Worm (Caenorhabditis elegans): ENCODE measurements around the gene C23H5.8.

C23H5.8 gene

ce11 chrIV:2140543-2140942 is 27.3 kb upstream of the C23H5.8 start, which contains the start of gene C54E4.12:
Gene C54E4.12 (minus strand): TSS chrIV:2140643.
- no peak for TF ChIP-seq lim-6 (tag; optimal IDR thresholded peaks at IDR 0.05)
- TF ChIP-seq nhr-11 (tag; optimal IDR thresholded peaks at IDR 0.05), result no peak
- no peak for TF ChIP-seq K02D7.2 (tag; optimal IDR thresholded peaks at IDR 0.05)
- peak; percentile 34 for TF ChIP-seq hlh-30 (tag; optimal IDR thresholded peaks at IDR 0.05; ENCODE audit: insufficient read depth)
- no peak for TF ChIP-seq ceh-9 (tag; optimal IDR thresholded peaks at IDR 0.05)
- TF ChIP-seq madf-2 (tag; optimal IDR thresholded peaks at IDR 0.05), result no peak
- no peak for TF ChIP-seq unc-42 (tag; optimal IDR thresholded peaks at IDR 0.05)

ce11 chrIV:2137478-2137877 is 24.3 kb upstream of the C23H5.8 start:
- TF ChIP-seq K02D7.2 (tag; optimal IDR thresholded peaks at IDR 0.05), result no peak
- TF ChIP-seq unc-3 (GFP tag; conservative IDR thresholded peaks at IDR 0.05), result no peak
- TF ChIP-seq unc-3 (tag; optimal IDR thresholded peaks at IDR 0.05), result no peak
- no peak for TF ChIP-seq ets-4 (tag; optimal IDR thresholded peaks at IDR 0.05)
- TF ChIP-seq mec-3 (tag; optimal IDR thresholded peaks at IDR 0.05; ENCODE audit: borderline replicate concordance), result no peak
- TF ChIP-seq pros-1 (tag; optimal IDR thresholded peaks at IDR 0.05), result no peak
- TF ChIP-seq hlh-8 (tag; optimal IDR thresholded peaks at IDR 0.05), result no peak
- TF ChIP-seq ref-2 (tag; optimal IDR thresholded peaks at IDR 0.05), result no peak
- TF ChIP-seq hlh-13 (GFP tag; optimal IDR thresholded peaks at IDR 0.05), result no peak
- TF ChIP-seq pax-1 (tag; optimal IDR thresholded peaks at IDR 0.05), result no peak
- no peak for TF ChIP-seq ttx-3 (tag; optimal IDR thresholded peaks at IDR 0.05)
- TF ChIP-seq nhr-11 (tag; optimal IDR thresholded peaks at IDR 0.05), result no peak
- no peak for TF ChIP-seq eyg-1 (tag; optimal IDR thresholded peaks at IDR 0.05)
- no peak for TF ChIP-seq ceh-22 (tag; optimal IDR thresholded peaks at IDR 0.05)
- no peak for TF ChIP-seq ceh-45 (GFP tag; IDR thresholded peaks at IDR 0.05)

- TF ChIP-seq odd-2 (tag; optimal IDR thresholded peaks at IDR 0.05) (no peak), hlh-8 (tag; optimal IDR thresholded peaks at IDR 0.05) (peak; percentile 43), unc-55 (GFP tag; optimal IDR thresholded peaks at IDR 0.05) (peak; percentile 18)
Measured at ce11 chrIV:2136607-2137006, 23.4 kb upstream of the C23H5.8 start, which contains the start of gene test-1. Gene test-1 (plus strand): TSS chrIV:2136951.

ce11 chrIV:2133431-2133940 is 20.3 kb upstream of the C23H5.8 start, which contains the start of gene C23H5.12:
Gene C23H5.12 (plus strand): TSS chrIV:2133481.
- TF ChIP-seq nhr-11 (tag; optimal IDR thresholded peaks at IDR 0.05) (no peak), zip-5 (tag; optimal IDR thresholded peaks at IDR 0.05) (no peak), sox-2 (GFP tag; IDR thresholded peaks at IDR 0.05) (no peak), unc-86 (tag; optimal IDR thresholded peaks at IDR 0.05) (no peak)

- peak; percentile 80 for TF ChIP-seq elt-2 (tag; optimal IDR thresholded peaks at IDR 0.05)
- TF ChIP-seq gmeb-2 (tag; optimal IDR thresholded peaks at IDR 0.05), result no peak
Measured at ce11 chrIV:2130714-2131113, 17.5 kb upstream of the C23H5.8 start, which contains the start of gene prmt-6. Gene prmt-6 (plus strand): TSS chrIV:2130965.

- TF ChIP-seq pat-9 (tag; optimal IDR thresholded peaks at IDR 0.05) (no peak), pag-3 (tag; optimal IDR thresholded peaks at IDR 0.05; ENCODE audit: borderline replicate concordance) (no peak)
Measured at ce11 chrIV:2128761-2129160, 15.5 kb upstream of the C23H5.8 start, which contains the start of gene grl-20. Gene grl-20 (minus strand): TSS chrIV:2128861.

- TF ChIP-seq sox-2 (GFP tag; IDR thresholded peaks at IDR 0.05) (no peak), unc-55 (GFP tag; optimal IDR thresholded peaks at IDR 0.05) (no peak), elt-2 (tag; optimal IDR thresholded peaks at IDR 0.05) (no peak), pha-2 (tag; optimal IDR thresholded peaks at IDR 0.05) (no peak), elt-4 (tag; optimal IDR thresholded peaks at IDR 0.05) (no peak), che-1 (tag; optimal IDR thresholded peaks at IDR 0.05) (no peak), fkh-6 (tag; optimal IDR thresholded peaks at IDR 0.05) (no peak), nhr-232 (tag; optimal IDR thresholded peaks at IDR 0.05) (no peak), K09A11.1 (tag; optimal IDR thresholded peaks at IDR 0.05; ENCODE audit: insufficient read depth) (no peak), ceh-22 (tag; optimal IDR thresholded peaks at IDR 0.05) (no peak), ztf-16 (tag; optimal IDR thresholded peaks at IDR 0.05) (no peak), lin-11 (tag; optimal IDR thresholded peaks at IDR 0.05) (no peak), ceh-24 (tag; optimal IDR thresholded peaks at IDR 0.05) (no peak), ceh-19 (GFP tag; optimal IDR thresholded peaks at IDR 0.05) (no peak), ets-4 (tag; optimal IDR thresholded peaks at IDR 0.05) (no peak)
Measured at ce11 chrIV:2127375-2127774, 14.2 kb upstream of the C23H5.8 start.
